Worm (Caenorhabditis elegans) whole organism, L3 larva: ENCODE results near the gene T04C9.3.

Source experiments
- R02D3.7 ChIP-seq: fragments of 150-350 bp; optimal IDR thresholded peaks from 2 replicates; lab custom pipeline; 2014; ENCODE audit warnings: missing biosample characterization, missing genetic modification characterization
- ceh-16 ChIP-seq: sonication (generic microtip); optimal IDR thresholded peaks from 2 replicates; lab custom pipeline; 2017; ENCODE audit warnings: missing biosample characterization, missing genetic modification characterization
- ceh-28 ChIP-seq: fragments of 150-350 bp; optimal IDR thresholded peaks from 2 replicates; lab custom pipeline; 2014; ENCODE audit warnings: missing biosample characterization, missing genetic modification reagents, missing genetic modification characterization
- ceh-82 ChIP-seq: fragments of 150-350 bp; optimal IDR thresholded peaks from 2 replicates; lab custom pipeline; 2014; ENCODE audit warnings: missing biosample characterization, missing genetic modification characterization
- lin-15B ChIP-seq: fragments of 150-350 bp; optimal IDR thresholded peaks from 2 replicates; lab custom pipeline; 2014; ENCODE audit warnings: missing biosample characterization, missing genetic modification characterization
- nhr-12 ChIP-seq: fragments of 150-350 bp; optimal IDR thresholded peaks from 2 replicates; lab custom pipeline; 2014; ENCODE audit warnings: missing biosample characterization, missing genetic modification characterization
- nhr-28 ChIP-seq: fragments of 150-350 bp; optimal IDR thresholded peaks from 2 replicates; lab custom pipeline; 2014; ENCODE audit warnings: missing biosample characterization, missing genetic modification characterization
- pha-4 ChIP-seq: fragments of 150-350 bp; optimal IDR thresholded peaks from 2 replicates; lab custom pipeline; 2014; ENCODE audit warnings: missing biosample characterization, missing genetic modification reagents, missing genetic modification characterization
- skn-1 ChIP-seq: fragments of 150-350 bp; optimal IDR thresholded peaks from 2 replicates; lab custom pipeline; 2014; ENCODE audit warnings: missing biosample characterization, missing genetic modification characterization
- unc-39 ChIP-seq: sonication (generic microtip); optimal IDR thresholded peaks from 4 replicates; lab custom pipeline; 2017; ENCODE audit warnings: missing biosample characterization, missing genetic modification characterization
- unc-62 ChIP-seq: fragments of 150-350 bp; sonication (generic microtip); optimal IDR thresholded peaks from 4 replicates; lab custom pipeline; 2014; ENCODE audit warnings: missing biosample characterization, missing genetic modification reagents, missing genetic modification characterization
- zag-1 ChIP-seq: fragments of 150-350 bp; optimal IDR thresholded peaks from 2 replicates; lab custom pipeline; 2014; ENCODE audit warnings: missing biosample characterization, missing genetic modification characterization
- ztf-11 ChIP-seq: fragments of 150-350 bp; optimal IDR thresholded peaks from 2 replicates; lab custom pipeline; 2014; ENCODE audit warnings: missing biosample characterization, missing genetic modification characterization

- no peak for TF ChIP-seq ceh-82 (tag; lab: Kevin White, UChicago)
- TF ChIP-seq unc-39 (tag; lab: Kevin White, UChicago), result no peak
- no peak for TF ChIP-seq zag-1
- TF ChIP-seq nhr-12, result no peak
- no peak for TF ChIP-seq unc-62 (GFP tag; lab: Kevin White, UChicago)
- TF ChIP-seq nhr-28 (tag; lab: Kevin White, UChicago), result no peak
- TF ChIP-seq ceh-16 (tag; lab: Kevin White, UChicago), result no peak
- TF ChIP-seq skn-1 (tag; lab: Kevin White, UChicago), result no peak
- TF ChIP-seq ztf-11 (tag; lab: Kevin White, UChicago), result no peak
- no peak for TF ChIP-seq ceh-28 (tag; lab: Kevin White, UChicago)
- TF ChIP-seq lin-15B (tag; lab: Kevin White, UChicago), result no peak
- no peak for TF ChIP-seq R02D3.7 (tag; lab: Kevin White, UChicago)
- no peak for TF ChIP-seq pha-4 (tag; lab: Kevin White, UChicago)
These were observed 36.5 kb upstream of the T04C9.3 start for ce11 chrIII:5948986-5949385.
